Fruit fly (Drosophila melanogaster) whole organism, wandering third instar larva: Measurements from ENCODE around the gene Qsox2.

Experiments used
- GATAd ChIP-seq: sonication (Bioruptor generic); optimal IDR thresholded peaks from 2 replicates; lab custom pipeline; 2016; ENCODE audit warnings: missing biosample characterization, missing genetic modification characterization
- jim ChIP-seq: fragments of 175-275, 200-325 bp; sonication (Bioruptor generic); optimal IDR thresholded peaks from 2 replicates; lab custom pipeline; 2016; ENCODE audit warnings: missing biosample characterization, mild to moderate bottlenecking, missing genetic modification characterization
- psq ChIP-seq: fragments of 200-800 bp; sonication (Bioruptor generic); optimal IDR thresholded peaks from 3 replicates; lab custom pipeline; 2017; ENCODE audit warnings: missing biosample characterization, mild to moderate bottlenecking, missing genetic modification characterization, moderate library complexity

dm6 chr3R:21923742-21924141, 10.2 kb downstream of the Qsox2 start:
- TF ChIP-seq psq (GFP tag; lab: Kevin White, UChicago): no peak
- no peak for TF ChIP-seq jim (GFP tag; lab: Kevin White, UChicago)
- TF ChIP-seq GATAd (GFP tag; lab: Kevin White, UChicago): no peak
